Worm (Caenorhabditis elegans) whole organism, early embryonic: Measurements from ENCODE around the gene C01G6.4.

Experiments used
- F13C5.2 ChIP-seq: sonication (generic microtip); optimal IDR thresholded peaks from 2 replicates; lab custom pipeline; 2017; ENCODE audit warnings: mild to moderate bottlenecking, missing genetic modification characterization, inconsistent platforms, missing compliant biosample characterization
- aly-1 ChIP-seq: sonication (generic microtip); optimal IDR thresholded peaks from 2 replicates; lab custom pipeline; 2016; ENCODE audit warnings: missing genetic modification characterization, missing compliant biosample characterization
- ama-1 ChIP-seq: fragments of 150-350 bp; optimal IDR thresholded peaks from 2 replicates; lab custom pipeline; 2014
- ceh-13 ChIP-seq: fragments of 200-800 bp; sonication (Bioruptor generic); optimal IDR thresholded peaks from 2 replicates; lab custom pipeline; 2018; ENCODE audit warnings: mild to moderate bottlenecking, missing genetic modification characterization, missing compliant biosample characterization
- flt-1 ChIP-seq: fragments of 200-800 bp; sonication (Bioruptor generic); IDR thresholded peaks from 2 replicates; pipeline ENCODE4 v1.3.6; 2022; ENCODE audit warnings: missing genetic modification characterization, missing compliant biosample characterization
- hmg-4 ChIP-seq: fragments of 200-800 bp; sonication (Bioruptor generic); optimal IDR thresholded peaks from 2 replicates; lab custom pipeline; 2018; ENCODE audit warnings: mild to moderate bottlenecking, missing genetic modification characterization, missing compliant biosample characterization
- hnd-1 ChIP-seq: sonication (generic microtip); optimal IDR thresholded peaks from 2 replicates; lab custom pipeline; 2016; ENCODE audit warnings: missing genetic modification characterization, missing compliant biosample characterization
- pes-1 ChIP-seq: fragments of 200-800 bp; sonication (Bioruptor generic); IDR thresholded peaks from 2 replicates; pipeline ENCODE4 v1.3.6; 2022; ENCODE audit warnings: missing genetic modification reagents, missing genetic modification characterization, missing compliant biosample characterization
- scrt-1 ChIP-seq: fragments of 200-800 bp; sonication (Bioruptor generic); IDR thresholded peaks from 2 replicates; pipeline ENCODE4 v1.3.6; 2022; ENCODE audit warnings: missing genetic modification characterization, missing compliant biosample characterization
- sea-1 ChIP-seq: fragments of 200-800 bp; sonication (Bioruptor generic); conservative IDR thresholded peaks from 2 replicates; pipeline ENCODE4 v1.3.6; 2022; ENCODE audit warnings: missing genetic modification characterization, missing compliant biosample characterization
- tbx-11 ChIP-seq: fragments of 200-800 bp; sonication (Bioruptor generic); IDR thresholded peaks from 2 replicates; pipeline ENCODE4 v1.3.6; 2022; ENCODE audit warnings: missing genetic modification characterization, missing compliant biosample characterization
- tbx-37 ChIP-seq: fragments of 200-800 bp; sonication (Bioruptor generic); conservative IDR thresholded peaks from 2 replicates; pipeline ENCODE4 v1.3.6; 2022; ENCODE audit warnings: missing genetic modification reagents, missing genetic modification characterization, missing compliant biosample characterization
- tra-4 ChIP-seq: sonication (generic microtip); optimal IDR thresholded peaks from 2 replicates; lab custom pipeline; 2017; ENCODE audit warnings: missing genetic modification characterization, missing compliant biosample characterization

DNA sequence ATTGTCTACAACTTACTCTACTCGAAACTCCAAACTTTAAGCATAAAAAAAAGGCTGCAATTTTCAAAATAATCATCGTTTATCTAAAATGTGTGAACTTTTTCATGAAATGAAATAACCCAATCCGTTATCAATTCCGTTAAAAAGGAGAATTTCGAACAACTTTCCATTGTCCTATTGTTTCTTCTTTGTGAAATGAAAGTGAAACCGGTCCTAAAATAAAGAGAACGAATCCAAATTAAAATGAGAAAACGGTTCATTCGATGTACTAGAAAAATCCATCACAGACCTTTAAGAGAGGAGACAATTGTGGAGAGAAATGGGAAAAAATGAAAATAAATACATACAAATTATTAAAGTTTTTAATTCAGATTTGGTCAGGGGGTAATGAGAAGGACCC lies 22.8 kb upstream of the C01G6.4 start, which contains the start of gene C01G6.9:
- TF ChIP-seq tbx-37 (GFP tag; lab: Robert Waterston, UW) (no peak), F13C5.2 (tag; lab: Kevin White, UChicago) (no peak), pes-1 (GFP tag; lab: Robert Waterston, UW) (no peak), tbx-11 (GFP tag; lab: Robert Waterston, UW) (no peak), hnd-1 (no peak), aly-1 (tag; lab: Kevin White, UChicago) (no peak), ceh-13 (GFP tag; lab: Kevin White, UChicago) (no peak), ama-1 (lab: Kevin White, UChicago) (no peak), tra-4 (tag; lab: Kevin White, UChicago) (no peak), scrt-1 (GFP tag; lab: Robert Waterston, UW) (no peak), sea-1 (GFP tag; lab: Robert Waterston, UW) (no peak), hmg-4 (GFP tag; lab: Kevin White, UChicago) (no peak), flt-1 (GFP tag; lab: Robert Waterston, UW) (no peak)
